Worm (Caenorhabditis elegans): Measurements from ENCODE around the gene idpb-4.

Gene idpb-4

DNA sequence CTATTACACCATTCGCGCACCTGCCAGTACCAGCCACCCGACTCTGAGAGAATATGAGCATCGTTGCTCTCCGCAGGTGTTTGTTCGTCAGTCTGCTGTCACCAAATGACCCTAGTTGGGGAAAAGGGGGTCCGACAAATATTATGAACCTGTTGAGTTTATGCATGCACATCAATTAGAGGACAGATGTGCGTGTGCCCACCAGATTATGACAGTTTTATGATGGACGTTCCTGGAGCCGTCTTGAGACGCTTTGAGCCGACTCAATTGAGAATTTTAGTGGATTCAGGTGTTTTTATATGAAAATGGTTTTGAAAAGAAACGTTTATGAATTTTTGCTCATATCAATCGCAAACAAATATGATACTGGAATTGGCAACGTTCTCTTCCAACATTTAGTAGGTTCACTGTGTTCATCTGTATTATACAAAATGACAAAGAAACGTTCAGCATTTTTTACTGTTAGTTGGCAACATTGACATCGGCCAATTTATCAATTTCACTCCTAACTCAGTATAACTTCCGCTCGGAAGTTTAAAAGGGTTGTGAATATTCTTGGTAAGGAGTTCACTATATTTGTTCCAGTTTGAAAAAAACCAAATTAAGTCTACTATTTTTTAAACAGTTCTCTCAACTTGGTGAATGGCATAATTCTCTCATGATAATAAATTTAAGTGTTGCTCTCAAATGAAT is 10.0 kb upstream of the idpb-4 start:
- TF ChIP-seq snpc-4 (tag; optimal IDR thresholded peaks at IDR 0.05) (no peak), nfya-1 (tag; optimal IDR thresholded peaks at IDR 0.05; ENCODE audit: insufficient read depth) (peak; percentile 46), hmg-11 (tag; optimal IDR thresholded peaks at IDR 0.05) (peak; percentile 21), R02D3.7 (tag; optimal IDR thresholded peaks at IDR 0.05) (peak; percentile 30), nhr-67 (tag; optimal IDR thresholded peaks at IDR 0.05) (no peak), elt-2 (tag; optimal IDR thresholded peaks at IDR 0.05) (peak; percentile 60), nhr-43 (tag; optimal IDR thresholded peaks at IDR 0.05; ENCODE audit: poor library complexity, severe bottlenecking) (peak; percentile 95), nhr-25 (tag; optimal IDR thresholded peaks at IDR 0.05) (peak; percentile 92), lin-39 (tag; optimal IDR thresholded peaks at IDR 0.05) (peak; percentile 52), nhr-23 (tag; optimal IDR thresholded peaks at IDR 0.05) (peak; percentile 42), mml-1 (tag; optimal IDR thresholded peaks at IDR 0.05) (no peak), ama-1 (optimal IDR thresholded peaks at IDR 0.05) (peak; percentile 99), lsy-12 (tag; optimal IDR thresholded peaks at IDR 0.05) (peak; percentile 55), ztf-4 (tag; optimal IDR thresholded peaks at IDR 0.05) (peak; percentile 78), nhr-76 (tag; optimal IDR thresholded peaks at IDR 0.05) (peak; percentile 33), unc-62 (GFP tag; optimal IDR thresholded peaks at IDR 0.05) (peak; percentile 27), tbx-2 (tag; optimal IDR thresholded peaks at IDR 0.05) (peak; percentile 70), ceh-82 (tag; optimal IDR thresholded peaks at IDR 0.05) (no peak), ZK546.5 (tag; optimal IDR thresholded peaks at IDR 0.05) (no peak), elt-3 (tag; optimal IDR thresholded peaks at IDR 0.05) (peak in 1 of 3 experiments; percentile 72)

DNA sequence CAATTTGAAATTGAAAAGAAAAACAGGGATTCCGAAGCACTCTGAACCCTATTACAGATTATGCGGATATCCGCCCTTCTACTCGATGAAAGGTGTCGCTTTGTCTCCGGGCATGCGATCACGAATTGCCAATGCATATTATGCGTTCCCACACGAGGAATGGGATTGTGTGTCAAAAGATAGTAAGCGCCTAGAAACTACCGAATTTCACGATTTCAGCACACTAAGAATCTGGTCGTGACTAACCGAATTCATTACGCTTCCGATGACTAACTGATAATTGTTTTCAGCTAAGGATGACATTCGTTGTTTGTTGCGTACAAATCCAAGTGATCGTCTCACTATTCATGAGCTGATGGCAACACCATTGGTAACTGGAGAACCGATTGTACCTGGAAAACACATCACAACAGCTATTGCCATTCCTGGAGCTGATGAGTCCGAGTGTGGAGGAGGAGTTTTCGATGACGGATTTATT is 9.0 kb upstream of the idpb-4 start:
- TF ChIP-seq nhr-28 (tag; optimal IDR thresholded peaks at IDR 0.05) (no peak), zag-1 (tag; optimal IDR thresholded peaks at IDR 0.05) (no peak), nhr-76 (tag; optimal IDR thresholded peaks at IDR 0.05) (no peak), daf-12 (tag; optimal IDR thresholded peaks at IDR 0.05) (no peak), ceh-82 (tag; optimal IDR thresholded peaks at IDR 0.05) (no peak), mdl-1 (tag; optimal IDR thresholded peaks at IDR 0.05) (no peak), nhr-77 (tag; optimal IDR thresholded peaks at IDR 0.05) (no peak), ztf-4 (tag; optimal IDR thresholded peaks at IDR 0.05) (peak; percentile 20), ama-1 (optimal IDR thresholded peaks at IDR 0.05) (peak; percentile 92), egl-5 (tag; optimal IDR thresholded peaks at IDR 0.05) (no peak), elt-3 (tag; optimal IDR thresholded peaks at IDR 0.05) (no peak), nhr-23 (tag; optimal IDR thresholded peaks at IDR 0.05) (no peak), lin-39 (tag; optimal IDR thresholded peaks at IDR 0.05) (peak; percentile 32), pha-4 (tag; optimal IDR thresholded peaks at IDR 0.05) (no peak), nhr-43 (tag; optimal IDR thresholded peaks at IDR 0.05; ENCODE audit: poor library complexity, severe bottlenecking) (peak; percentile 69), nhr-237 (tag; optimal IDR thresholded peaks at IDR 0.05) (no peak), unc-39 (tag; optimal IDR thresholded peaks at IDR 0.05) (no peak), elt-1 (tag; optimal IDR thresholded peaks at IDR 0.05) (no peak), nhr-25 (tag; optimal IDR thresholded peaks at IDR 0.05) (peak; percentile 79), nhr-67 (tag; optimal IDR thresholded peaks at IDR 0.05) (no peak), ceh-16 (tag; optimal IDR thresholded peaks at IDR 0.05) (no peak), lsy-12 (tag; optimal IDR thresholded peaks at IDR 0.05) (no peak), lin-15B (tag; optimal IDR thresholded peaks at IDR 0.05) (no peak), mml-1 (tag; optimal IDR thresholded peaks at IDR 0.05) (no peak), fkh-10 (GFP tag; optimal IDR thresholded peaks at IDR 0.05) (no peak), unc-62 (GFP tag; optimal IDR thresholded peaks at IDR 0.05) (no peak), ZK546.5 (tag; optimal IDR thresholded peaks at IDR 0.05) (no peak)

DNA sequence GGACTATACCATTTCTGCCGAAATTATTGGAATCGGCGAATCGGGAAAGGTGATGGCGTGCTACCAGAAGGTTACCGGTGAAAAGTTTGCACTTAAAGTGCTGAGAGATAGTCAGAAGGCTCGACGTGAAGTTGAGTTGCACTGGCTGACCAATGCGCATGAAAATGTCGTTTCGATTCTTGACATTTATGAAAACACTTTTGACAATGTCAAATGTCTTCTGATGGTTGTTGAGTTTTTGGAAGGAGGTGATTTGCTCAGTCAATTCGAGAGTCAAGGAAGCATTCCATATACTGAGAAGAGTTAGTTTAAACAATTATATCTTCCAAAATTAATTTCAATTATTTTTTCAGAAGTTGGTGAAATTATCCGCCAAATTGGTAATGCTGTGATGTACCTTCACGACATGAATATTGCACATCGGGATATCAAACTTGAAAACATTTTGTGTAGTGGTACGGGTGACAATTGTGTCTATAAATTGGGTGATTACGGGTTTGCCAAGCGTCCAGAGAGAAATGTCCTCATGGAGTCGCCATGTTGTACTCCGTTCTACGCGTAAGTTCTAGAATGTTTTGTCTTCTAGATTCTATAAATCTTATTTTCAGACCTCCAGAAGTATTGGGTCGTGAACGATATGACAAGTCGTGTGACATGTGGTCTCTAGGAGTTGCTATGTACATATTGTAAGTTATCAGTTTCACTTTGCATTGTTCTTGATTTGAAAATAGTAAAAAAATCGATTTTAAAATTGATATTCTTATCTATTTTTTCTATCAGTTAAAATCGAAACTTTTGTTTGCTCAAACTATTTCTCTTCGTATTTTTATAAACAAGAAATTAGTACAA is 8.3 kb upstream of the idpb-4 start:
- TF ChIP-seq nhr-43 (tag; optimal IDR thresholded peaks at IDR 0.05; ENCODE audit: poor library complexity, severe bottlenecking), result peak; percentile 72
- peak; percentile 6 for TF ChIP-seq nhr-25 (tag; optimal IDR thresholded peaks at IDR 0.05)
- TF ChIP-seq pha-4 (tag; optimal IDR thresholded peaks at IDR 0.05), result peak; percentile 58
- no peak for TF ChIP-seq nhr-77 (tag; optimal IDR thresholded peaks at IDR 0.05)
- TF ChIP-seq ama-1 (optimal IDR thresholded peaks at IDR 0.05), result peak; percentile 97
- no peak for TF ChIP-seq unc-39 (tag; optimal IDR thresholded peaks at IDR 0.05)

All from whole organism, L3 larva.